Worm (Caenorhabditis elegans) whole organism, L4/young adult: ENCODE data around the gene asp-3.

Source experiments
- W03F9.2 ChIP-seq: fragments of 150-350 bp; optimal IDR thresholded peaks from 2 replicates; lab custom pipeline; 2014; ENCODE audit warnings: missing biosample characterization, missing genetic modification characterization
- dao-5 ChIP-seq: sonication (generic microtip); optimal IDR thresholded peaks from 2 replicates; lab custom pipeline; 2016; ENCODE audit warnings: missing genotype, missing genetic modification characterization, moderate library complexity, missing compliant biosample characterization
- him-1 ChIP-seq: sonication (generic microtip); optimal IDR thresholded peaks from 2 replicates; lab custom pipeline; 2016; ENCODE audit warnings: missing genotype, missing genetic modification reagents, missing genetic modification characterization, missing compliant biosample characterization

The asp-3 gene

DNA sequence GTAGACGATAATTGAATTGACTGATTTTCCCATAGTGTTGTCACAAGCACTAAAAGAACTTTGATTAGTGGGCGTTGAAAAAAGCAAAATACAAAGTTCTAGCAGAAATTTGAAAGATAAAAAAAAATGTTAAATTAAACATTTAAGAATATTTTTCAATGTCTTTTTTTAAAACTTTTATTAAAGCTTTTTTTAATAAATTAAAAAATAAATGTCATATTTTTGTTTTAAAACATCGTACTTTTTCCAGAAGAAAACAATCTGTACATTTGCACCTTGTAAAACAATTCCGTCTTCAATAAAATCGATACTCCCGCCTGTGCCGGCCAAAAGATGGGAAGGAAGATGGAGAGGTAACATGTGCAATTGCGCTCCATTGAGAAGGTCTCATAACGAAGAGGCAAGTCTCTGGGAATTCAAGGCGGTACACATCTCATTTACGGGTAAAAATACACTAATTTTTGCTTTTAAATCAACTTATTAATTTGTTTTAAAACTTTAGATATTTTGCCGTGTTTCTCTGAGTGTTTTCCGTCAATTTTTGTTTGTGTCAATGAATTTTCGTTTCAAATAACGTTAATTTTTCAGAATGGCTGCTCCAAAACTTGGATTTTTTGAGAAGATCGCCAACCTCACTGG is 49.9 kb downstream of the asp-3 start, which contains the start of the genes glr-6 and asg-2:
Gene glr-6 (minus strand): TSS at position 51 of the 639 bp plus-strand sequence.
Gene asg-2 (plus strand): TSS at position 589 of the 639 bp plus-strand sequence.
- TF ChIP-seq W03F9.2 (tag; lab: Kevin White, UChicago) (peak; percentile 55), dao-5 (no peak), him-1 (peak; percentile 22)
